Worm (Caenorhabditis elegans): ENCODE data around the gene ZC317.7.

ce11 chrV:5509134-5509533, 38.3 kb upstream of the ZC317.7 start:
- TF ChIP-seq med-1 (GFP tag; optimal IDR thresholded peaks at IDR 0.05; ENCODE audit: insufficient read depth) (no peak), ref-1 (GFP tag; conservative IDR thresholded peaks at IDR 0.05) (no peak), ztf-23 (GFP tag; IDR thresholded peaks at IDR 0.05) (no peak), tab-1 (GFP tag; IDR thresholded peaks at IDR 0.05) (no peak), cog-1 (tag; optimal IDR thresholded peaks at IDR 0.05) (no peak), ztf-29 (GFP tag; IDR thresholded peaks at IDR 0.05) (no peak), flt-1 (GFP tag; IDR thresholded peaks at IDR 0.05) (no peak), T22C8.4 (GFP tag; IDR thresholded peaks at IDR 0.05) (no peak)

Data from whole organism, midembryonic.